Fruit fly (Drosophila melanogaster): ENCODE measurements around the gene dpr2.

DNA sequence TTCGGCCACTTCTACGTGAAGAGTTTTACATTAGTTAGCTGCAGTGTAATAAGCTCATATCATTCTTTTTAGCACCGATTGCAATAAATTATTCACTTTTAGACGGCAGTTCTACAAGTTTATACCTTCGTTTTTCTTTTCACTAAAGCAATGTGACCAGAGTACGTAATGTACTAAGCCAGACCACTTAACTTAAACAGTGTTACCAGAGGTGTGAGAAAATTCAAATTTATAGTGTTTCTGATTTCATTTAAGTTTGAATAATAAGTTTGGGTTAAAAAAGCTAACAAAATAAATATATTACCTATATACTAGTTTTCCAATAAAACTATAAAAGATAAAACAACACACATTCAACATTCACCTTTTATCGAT is 4.0 kb upstream of the dpr2 start:
- TF ChIP-seq fru (GFP tag; optimal IDR thresholded peaks at IDR 0.05) (no peak), pan (optimal IDR thresholded peaks at IDR 0.05) (no peak), psq (GFP tag; optimal IDR thresholded peaks at IDR 0.05) (no peak), h (GFP tag; optimal IDR thresholded peaks at IDR 0.05) (no peak), Hr78 (GFP tag; optimal IDR thresholded peaks at IDR 0.05) (no peak), Dfd (GFP tag; optimal IDR thresholded peaks at IDR 0.05) (no peak), N (GFP tag; optimal IDR thresholded peaks at IDR 0.05) (no peak), usp (GFP tag; optimal IDR thresholded peaks at IDR 0.05) (no peak), dl (GFP tag; optimal IDR thresholded peaks at IDR 0.05; ENCODE audit: insufficient read depth in 1 of 2, partially characterized antibody in 2 of 2) (no peak), foxo (GFP tag; optimal IDR thresholded peaks at IDR 0.05) (no peak), ey (GFP tag; optimal IDR thresholded peaks at IDR 0.05) (no peak), tai (GFP tag; optimal IDR thresholded peaks at IDR 0.05) (no peak), OdsH (GFP tag; optimal IDR thresholded peaks at IDR 0.05) (no peak), brk (GFP tag; optimal IDR thresholded peaks at IDR 0.05) (no peak)
